Worm (Caenorhabditis elegans): ENCODE measurements around the gene acr-14.

Gene acr-14

ce11 chrII:8130792-8131191 is 46.2 kb downstream of the acr-14 start:
- TF ChIP-seq F16B12.6 (tag; optimal IDR thresholded peaks at IDR 0.05) (no peak), isw-1 (GFP tag; IDR thresholded peaks at IDR 0.05) (no peak), mab-9 (GFP tag; IDR thresholded peaks at IDR 0.05) (no peak), hpl-2 (GFP tag; optimal IDR thresholded peaks at IDR 0.05) (no peak), nhr-237 (tag; optimal IDR thresholded peaks at IDR 0.05) (no peak), snu-23 (GFP tag; optimal IDR thresholded peaks at IDR 0.05) (no peak), blmp-1 (tag; optimal IDR thresholded peaks at IDR 0.05) (peak; percentile 21), fkh-4 (tag; optimal IDR thresholded peaks at IDR 0.05; ENCODE audit: borderline replicate concordance) (no peak), nhr-85 (tag) (no peak), egl-27 (tag; optimal IDR thresholded peaks at IDR 0.05) (no peak), C16A3.4 (tag; optimal IDR thresholded peaks at IDR 0.05) (no peak), lin-14 (GFP tag; optimal IDR thresholded peaks at IDR 0.05) (peak; percentile 33), aly-2 (tag; optimal IDR thresholded peaks at IDR 0.05) (peak; percentile 5), mep-1 (tag; optimal IDR thresholded peaks at IDR 0.05) (peak; percentile 8), lin-13 (GFP tag; optimal IDR thresholded peaks at IDR 0.05) (no peak), skn-1 (tag; optimal IDR thresholded peaks at IDR 0.05) (peak; percentile 24), elt-2 (tag; optimal IDR thresholded peaks at IDR 0.05) (no peak), nhr-11 (tag; optimal IDR thresholded peaks at IDR 0.05) (no peak), ceh-88 (GFP tag; IDR thresholded peaks at IDR 0.05) (no peak)

ce11 chrII:8129495-8130010 is 47.4 kb downstream of the acr-14 start, which contains the start of gene ulp-4:
TSS of gene ulp-4 (plus strand) at chrII:8129960.
- TF ChIP-seq hpl-2 (GFP tag; optimal IDR thresholded peaks at IDR 0.05) (no peak), unc-86 (tag; optimal IDR thresholded peaks at IDR 0.05) (no peak), nhr-77 (tag; optimal IDR thresholded peaks at IDR 0.05) (no peak), fkh-10 (GFP tag; optimal IDR thresholded peaks at IDR 0.05) (no peak), xbp-1 (tag; optimal IDR thresholded peaks at IDR 0.05) (peak; percentile 3), ztf-11 (tag; optimal IDR thresholded peaks at IDR 0.05) (no peak), dsc-1 (tag; optimal IDR thresholded peaks at IDR 0.05) (no peak), ceh-63 (GFP tag; optimal IDR thresholded peaks at IDR 0.05) (no peak), nhr-20 (tag; optimal IDR thresholded peaks at IDR 0.05) (peak; percentile 29), mdl-1 (tag; optimal IDR thresholded peaks at IDR 0.05) (no peak), nhr-28 (tag; optimal IDR thresholded peaks at IDR 0.05) (no peak), tbx-2 (tag; optimal IDR thresholded peaks at IDR 0.05) (no peak), nhr-12 (tag; optimal IDR thresholded peaks at IDR 0.05) (no peak), C16A3.4 (tag; optimal IDR thresholded peaks at IDR 0.05) (no peak), fos-1 (tag; optimal IDR thresholded peaks at IDR 0.05) (no peak), hlh-17 (GFP tag; optimal IDR thresholded peaks at IDR 0.05; ENCODE audit: borderline replicate concordance) (no peak), nhr-237 (tag; optimal IDR thresholded peaks at IDR 0.05) (no peak), vab-15 (tag; optimal IDR thresholded peaks at IDR 0.05) (no peak), sox-4 (tag; optimal IDR thresholded peaks at IDR 0.05) (no peak), ceh-82 (tag; optimal IDR thresholded peaks at IDR 0.05) (no peak), unc-98 (GFP tag; IDR thresholded peaks at IDR 0.05) (no peak), aha-1 (tag; optimal IDR thresholded peaks at IDR 0.05) (no peak), tlp-1 (tag; optimal IDR thresholded peaks at IDR 0.05) (no peak), snu-23 (GFP tag; optimal IDR thresholded peaks at IDR 0.05) (peak; percentile 3), jun-1 (tag; optimal IDR thresholded peaks at IDR 0.05) (no peak), ama-1 (optimal IDR thresholded peaks at IDR 0.05) (no peak), C34B4.2 (tag; optimal IDR thresholded peaks at IDR 0.05) (no peak), unc-62 (GFP tag; optimal IDR thresholded peaks at IDR 0.05) (no peak), unc-30 (tag; optimal IDR thresholded peaks at IDR 0.05) (no peak), elt-3 (tag; optimal IDR thresholded peaks at IDR 0.05) (no peak), nhr-76 (tag; optimal IDR thresholded peaks at IDR 0.05) (no peak), pqm-1 (tag; optimal IDR thresholded peaks at IDR 0.05) (no peak), lin-15B (tag; optimal IDR thresholded peaks at IDR 0.05) (no peak), efl-1 (optimal IDR thresholded peaks at IDR 0.05) (no peak), efl-1 (GFP tag; optimal IDR thresholded peaks at IDR 0.05 in 1 of 2) (no peak), fkh-8 (tag; optimal IDR thresholded peaks at IDR 0.05) (no peak), snpc-4 (tag; optimal IDR thresholded peaks at IDR 0.05) (no peak), egl-13 (tag; optimal IDR thresholded peaks at IDR 0.05) (no peak), ceh-8 (GFP tag; optimal IDR thresholded peaks at IDR 0.05) (no peak)
